Worm (Caenorhabditis elegans): ENCODE data around the gene ilcr-1.

The ilcr-1 gene

ce11 chrIV:14244357-14244756, 31.9 kb upstream of the ilcr-1 start, which contains the start of gene Y64G10A.2:
Y64G10A.2 (minus strand) TSS chrIV:14244457.
- no peak for TF ChIP-seq unc-62 (GFP tag; optimal IDR thresholded peaks at IDR 0.05)

- TF ChIP-seq nhr-23 (tag; optimal IDR thresholded peaks at IDR 0.05) = no peak
- TF ChIP-seq peb-1 (tag; optimal IDR thresholded peaks at IDR 0.05) = no peak
- no peak for TF ChIP-seq lin-39 (tag; optimal IDR thresholded peaks at IDR 0.05)
- TF ChIP-seq gmeb-1 (tag; optimal IDR thresholded peaks at IDR 0.05) = no peak
- TF ChIP-seq unc-62 (GFP tag; optimal IDR thresholded peaks at IDR 0.05) = no peak
- no peak for TF ChIP-seq R02D3.7 (tag; optimal IDR thresholded peaks at IDR 0.05)
- TF ChIP-seq ceh-16 (tag; optimal IDR thresholded peaks at IDR 0.05) = no peak
- TF ChIP-seq ama-1 (optimal IDR thresholded peaks at IDR 0.05) = no peak
- TF ChIP-seq ceh-82 (tag; optimal IDR thresholded peaks at IDR 0.05) = no peak
- TF ChIP-seq mbf-1 (tag; optimal IDR thresholded peaks at IDR 0.05) = no peak
- no peak for TF ChIP-seq sma-9 (GFP tag; optimal IDR thresholded peaks at IDR 0.05)
- no peak for TF ChIP-seq sma-9 (tag; optimal IDR thresholded peaks at IDR 0.05)
- no peak for TF ChIP-seq nhr-129 (tag; optimal IDR thresholded peaks at IDR 0.05)
- no peak for TF ChIP-seq nhr-12 (tag; optimal IDR thresholded peaks at IDR 0.05)
- no peak for TF ChIP-seq snpc-4 (tag; optimal IDR thresholded peaks at IDR 0.05)
- TF ChIP-seq sma-3 (GFP tag; optimal IDR thresholded peaks at IDR 0.05) = no peak
- no peak for TF ChIP-seq lsy-2 (tag; optimal IDR thresholded peaks at IDR 0.05)
- TF ChIP-seq nhr-25 (tag; optimal IDR thresholded peaks at IDR 0.05) = no peak
- TF ChIP-seq ztf-4 (tag; optimal IDR thresholded peaks at IDR 0.05) = no peak
- TF ChIP-seq ZK546.5 (tag; optimal IDR thresholded peaks at IDR 0.05) = no peak
- no peak for TF ChIP-seq skn-1 (tag; optimal IDR thresholded peaks at IDR 0.05)
These were observed 26.8 kb upstream of the ilcr-1 start for ce11 chrIV:14249447-14249846.

ce11 chrIV:14250113-14250512, 26.1 kb upstream of the ilcr-1 start, which contains the start of gene srab-24:
srab-24 (minus strand) TSS chrIV:14250213.
- TF ChIP-seq ztf-11 (tag; optimal IDR thresholded peaks at IDR 0.05) (no peak), crh-2 (tag; optimal IDR thresholded peaks at IDR 0.05) (no peak), elt-1 (tag; optimal IDR thresholded peaks at IDR 0.05) (no peak), mbf-1 (tag; optimal IDR thresholded peaks at IDR 0.05) (no peak), nhr-237 (tag; optimal IDR thresholded peaks at IDR 0.05) (no peak), mab-5 (tag; optimal IDR thresholded peaks at IDR 0.05) (no peak), nhr-10 (tag; optimal IDR thresholded peaks at IDR 0.05) (no peak), sma-9 (GFP tag; optimal IDR thresholded peaks at IDR 0.05) (no peak), sma-9 (tag; optimal IDR thresholded peaks at IDR 0.05) (no peak), ztf-1 (GFP tag; conservative IDR thresholded peaks at IDR 0.05) (no peak), F13H6.1 (tag; optimal IDR thresholded peaks at IDR 0.05) (no peak)

DNA sequence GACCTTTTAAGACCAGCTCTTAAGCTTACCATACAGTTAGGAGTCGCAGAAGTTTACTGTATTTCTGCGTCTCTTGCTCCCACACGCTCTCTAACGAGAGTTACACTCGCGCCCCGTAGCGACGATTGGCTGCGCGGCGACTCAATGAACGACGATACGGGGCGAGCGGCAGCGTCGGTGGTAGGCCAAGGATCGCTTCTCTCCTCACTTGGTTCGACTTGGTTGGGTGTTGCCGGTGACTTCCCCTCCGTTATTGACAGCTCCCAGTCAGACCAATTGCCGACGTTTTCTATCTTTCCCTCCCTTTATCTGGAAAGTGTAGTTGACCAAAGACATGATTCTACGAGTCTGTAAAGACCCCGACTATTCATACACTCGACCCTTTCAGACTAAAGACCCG, 20.7 kb upstream of the ilcr-1 start:
- TF ChIP-seq nhr-10 (tag; optimal IDR thresholded peaks at IDR 0.05) = no peak
- no peak for TF ChIP-seq zag-1 (tag; optimal IDR thresholded peaks at IDR 0.05)
- no peak for TF ChIP-seq dmd-4 (tag; optimal IDR thresholded peaks at IDR 0.05)
- TF ChIP-seq nhr-23 (tag; optimal IDR thresholded peaks at IDR 0.05) = no peak
- TF ChIP-seq egl-27 (tag; optimal IDR thresholded peaks at IDR 0.05) = no peak
- no peak for TF ChIP-seq sma-3 (GFP tag; optimal IDR thresholded peaks at IDR 0.05)
- no peak for TF ChIP-seq nhr-21 (tag; optimal IDR thresholded peaks at IDR 0.05)
- TF ChIP-seq Y55F3AM.14 (GFP tag; optimal IDR thresholded peaks at IDR 0.05) = no peak
- no peak for TF ChIP-seq snpc-4 (tag; optimal IDR thresholded peaks at IDR 0.05)
- TF ChIP-seq nhr-25 (tag; optimal IDR thresholded peaks at IDR 0.05) = no peak
- TF ChIP-seq alr-1 (tag; optimal IDR thresholded peaks at IDR 0.05) = no peak
- no peak for TF ChIP-seq skn-1 (tag; optimal IDR thresholded peaks at IDR 0.05)
- TF ChIP-seq nhr-237 (tag; optimal IDR thresholded peaks at IDR 0.05) = no peak
- no peak for TF ChIP-seq nhr-12 (tag; optimal IDR thresholded peaks at IDR 0.05)
- no peak for TF ChIP-seq aly-2 (tag; optimal IDR thresholded peaks at IDR 0.05)
- TF ChIP-seq ztf-1 (GFP tag; conservative IDR thresholded peaks at IDR 0.05) = no peak
- no peak for TF ChIP-seq mdl-1 (tag; optimal IDR thresholded peaks at IDR 0.05)

- TF ChIP-seq gmeb-1 (tag; optimal IDR thresholded peaks at IDR 0.05) (no peak), skn-1 (tag; optimal IDR thresholded peaks at IDR 0.05) (no peak), dmd-4 (tag; optimal IDR thresholded peaks at IDR 0.05) (no peak), nhr-23 (tag; optimal IDR thresholded peaks at IDR 0.05) (no peak), ztf-4 (tag; optimal IDR thresholded peaks at IDR 0.05) (no peak), nhr-12 (tag; optimal IDR thresholded peaks at IDR 0.05) (no peak), C34F6.9 (tag; optimal IDR thresholded peaks at IDR 0.05) (no peak), alr-1 (tag; optimal IDR thresholded peaks at IDR 0.05) (no peak), crh-2 (tag; optimal IDR thresholded peaks at IDR 0.05) (no peak), sma-3 (GFP tag; optimal IDR thresholded peaks at IDR 0.05) (no peak), blmp-1 (tag; optimal IDR thresholded peaks at IDR 0.05; ENCODE audit: insufficient read depth) (no peak), nhr-10 (tag; optimal IDR thresholded peaks at IDR 0.05) (no peak), ztf-1 (GFP tag; conservative IDR thresholded peaks at IDR 0.05) (no peak), unc-39 (tag; optimal IDR thresholded peaks at IDR 0.05) (no peak), sem-4 (tag; optimal IDR thresholded peaks at IDR 0.05) (no peak), zag-1 (tag; optimal IDR thresholded peaks at IDR 0.05) (no peak)
These were observed 18.7 kb upstream of the ilcr-1 start for ce11 chrIV:14257528-14257927.
